Fruit fly (Drosophila melanogaster) whole organism, embryonic: ENCODE results near the gene Gr93a.

Experiments used
- Bdp1 ChIP-seq: fragments of 200-800 bp; sonication (Bioruptor generic); optimal IDR thresholded peaks from 3 replicates; lab custom pipeline; 2016; ENCODE audit warnings: missing biosample characterization, missing genetic modification characterization
- CG10267 ChIP-seq: fragments of 200-800 bp; sonication (Bioruptor generic); optimal IDR thresholded peaks from 2 replicates; lab custom pipeline; 2018; ENCODE audit warnings: missing biosample characterization, mild to moderate bottlenecking, missing genetic modification characterization, moderate library complexity
- CG10321 ChIP-seq: fragments of 200-800 bp; sonication (Bioruptor generic); IDR thresholded peaks from 2 replicates; pipeline ENCODE4 v1.3.6; 2022; ENCODE audit warnings: missing biosample characterization, missing genetic modification characterization
- CG10979 ChIP-seq: fragments of 200-800 bp; sonication (Bioruptor generic); optimal IDR thresholded peaks from 2 replicates; lab custom pipeline; 2018; ENCODE audit warnings: missing biosample characterization, mild to moderate bottlenecking, missing genetic modification characterization, moderate library complexity
- CG11504 ChIP-seq: fragments of 200-800 bp; sonication (Bioruptor generic); optimal IDR thresholded peaks from 3 replicates; lab custom pipeline; 2019; ENCODE audit warnings: missing biosample characterization, mild to moderate bottlenecking, missing genetic modification characterization, moderate library complexity
- CG13894 ChIP-seq: fragments of 200-800 bp; sonication (Bioruptor generic); optimal IDR thresholded peaks from 3 replicates; lab custom pipeline; 2018; ENCODE audit warnings: missing biosample characterization, mild to moderate bottlenecking, missing genetic modification characterization, moderate library complexity
- CG14710 ChIP-seq: fragments of 200-800 bp; sonication (Bioruptor generic); optimal IDR thresholded peaks from 3 replicates; lab custom pipeline; 2019; ENCODE audit warnings: missing biosample characterization, mild to moderate bottlenecking, missing genetic modification characterization, moderate library complexity
- CG15269 ChIP-seq: fragments of 200-800 bp; sonication (Bioruptor generic); optimal IDR thresholded peaks from 2 replicates; lab custom pipeline; 2018; ENCODE audit warnings: missing biosample characterization, mild to moderate bottlenecking, missing genetic modification characterization, moderate library complexity
- CG1647 ChIP-seq: fragments of 200-800 bp; sonication (Bioruptor generic); optimal IDR thresholded peaks from 3 replicates; lab custom pipeline; 2016; ENCODE audit warnings: missing biosample characterization, missing genetic modification characterization
- CG16779 ChIP-seq: fragments of 200-800 bp; sonication (Bioruptor generic); IDR thresholded peaks from 2 replicates; pipeline ENCODE4 v1.3.6; 2022; ENCODE audit warnings: missing biosample characterization, missing genetic modification characterization
- CG16863 ChIP-seq: fragments of 200-800 bp; sonication (Bioruptor generic); optimal IDR thresholded peaks from 3 replicates; lab custom pipeline; 2016; ENCODE audit warnings: missing biosample characterization, missing genetic modification characterization
- CG17912 ChIP-seq: fragments of 200-800 bp; sonication (Bioruptor generic); optimal IDR thresholded peaks from 2 replicates; lab custom pipeline; 2018; ENCODE audit warnings: missing biosample characterization, mild to moderate bottlenecking, missing genetic modification characterization
- CG18764 ChIP-seq: fragments of 200-800 bp; sonication (Bioruptor generic); optimal IDR thresholded peaks from 3 replicates; lab custom pipeline; 2016; ENCODE audit warnings: missing biosample characterization, missing genetic modification characterization
- CG2712 ChIP-seq: fragments of 200-800 bp; optimal IDR thresholded peaks from 3 replicates; lab custom pipeline; 2019; ENCODE audit warnings: missing biosample characterization, mild to moderate bottlenecking, missing genetic modification characterization, moderate library complexity
- CG3163 ChIP-seq: fragments of 200-800 bp; sonication (Bioruptor generic); optimal IDR thresholded peaks from 3 replicates; lab custom pipeline; 2016; ENCODE audit warnings: missing biosample characterization, missing genetic modification characterization
- CG42726 ChIP-seq: fragments of 200-800 bp; sonication (Bioruptor generic); IDR thresholded peaks from 2 replicates; pipeline ENCODE4 v1.3.6; 2022; ENCODE audit warnings: missing biosample characterization, missing genetic modification characterization; ENCODE audit not compliant: partially characterized antibody
- CG4282 ChIP-seq: fragments of 200-800 bp; sonication (Bioruptor generic); optimal IDR thresholded peaks from 2 replicates; lab custom pipeline; 2016; ENCODE audit warnings: missing biosample characterization, missing genetic modification characterization
- CG4730 ChIP-seq: fragments of 200-800 bp; sonication (Bioruptor generic); IDR thresholded peaks from 2 replicates; pipeline ENCODE4 v1.3.6; 2022; ENCODE audit warnings: missing biosample characterization, missing genetic modification characterization
- CG7556 ChIP-seq: fragments of 200-800 bp; sonication (Bioruptor generic); optimal IDR thresholded peaks from 2 replicates; lab custom pipeline; 2017; ENCODE audit warnings: missing biosample characterization, mild to moderate bottlenecking, missing genetic modification characterization
- CG8089 ChIP-seq: fragments of 200-800 bp; sonication (Bioruptor generic); optimal IDR thresholded peaks from 3 replicates; lab custom pipeline; 2016; ENCODE audit warnings: missing biosample characterization, missing genetic modification characterization
- CG8924 ChIP-seq: fragments of 200-800 bp; optimal IDR thresholded peaks from 3 replicates; lab custom pipeline; 2019; ENCODE audit warnings: missing biosample characterization, mild to moderate bottlenecking, missing genetic modification characterization, moderate library complexity
- CG9727 ChIP-seq: fragments of 200-800 bp; sonication (Bioruptor generic); optimal IDR thresholded peaks from 3 replicates; lab custom pipeline; 2017; ENCODE audit warnings: missing biosample characterization, mild to moderate bottlenecking, missing genetic modification characterization
- Dp ChIP-seq: fragments of 200-800 bp; sonication (Bioruptor generic); optimal IDR thresholded peaks from 2 replicates; lab custom pipeline; 2018; ENCODE audit warnings: missing biosample characterization, mild to moderate bottlenecking, missing genetic modification characterization, moderate library complexity
- E2f1 ChIP-seq: fragments of 200-800 bp; sonication (Bioruptor generic); IDR thresholded peaks from 2 replicates; pipeline ENCODE4 v1.3.6; 2022; ENCODE audit warnings: missing biosample characterization, missing genetic modification characterization
- HLH3B ChIP-seq: fragments of 200-800 bp; sonication (Bioruptor generic); IDR thresholded peaks from 2 replicates; pipeline ENCODE4 v1.3.6; 2022; ENCODE audit warnings: missing biosample characterization, missing genetic modification characterization
- Lim3 ChIP-seq: fragments of 200-800 bp; sonication (Bioruptor generic); IDR thresholded peaks from 2 replicates; pipeline ENCODE4 v1.3.6; 2022; ENCODE audit warnings: missing biosample characterization, missing genetic modification characterization
- Med ChIP-seq: fragments of 200-800 bp; sonication (Bioruptor generic); peaks from one replicate; lab custom pipeline; 2016; ENCODE audit warnings: missing biosample characterization, missing genetic modification characterization, mild to moderate bottlenecking, inconsistent platforms, moderate library complexity
- Mrtf ChIP-seq: fragments of 200-800 bp; sonication (Bioruptor generic); IDR thresholded peaks from 3 replicates; pipeline ENCODE4 v1.3.6; 2022; ENCODE audit warnings: missing biosample characterization, missing genetic modification characterization
- NFAT ChIP-seq: fragments of 200-800 bp; sonication (Bioruptor generic); IDR thresholded peaks from 2 replicates; pipeline ENCODE4 v1.3.6; 2022; ENCODE audit warnings: missing biosample characterization, missing genetic modification characterization
- Sox102F ChIP-seq: fragments of 200-800 bp; sonication (Bioruptor generic); optimal IDR thresholded peaks from 2 replicates; lab custom pipeline; 2018; ENCODE audit warnings: missing biosample characterization, mild to moderate bottlenecking, missing genetic modification characterization, moderate library complexity
- Spps ChIP-seq: fragments of 200-800 bp; sonication (Bioruptor generic); optimal IDR thresholded peaks from 2 replicates; lab custom pipeline; 2018; ENCODE audit warnings: missing biosample characterization, mild to moderate bottlenecking, missing genetic modification characterization
- Sry-β ChIP-seq: fragments of 200-800 bp; sonication (Bioruptor generic); optimal IDR thresholded peaks from 2 replicates; lab custom pipeline; 2018; ENCODE audit warnings: missing biosample characterization, mild to moderate bottlenecking, missing genetic modification characterization, moderate library complexity
- Xbp1 ChIP-seq: fragments of 200-800 bp; sonication (Bioruptor generic); optimal IDR thresholded peaks from 3 replicates; lab custom pipeline; 2016; ENCODE audit warnings: missing biosample characterization, mild to moderate bottlenecking, missing genetic modification characterization
- cato ChIP-seq: fragments of 200-800 bp; sonication (Bioruptor generic); optimal IDR thresholded peaks from 2 replicates; lab custom pipeline; 2016; ENCODE audit warnings: missing biosample characterization, missing genetic modification characterization, borderline replicate concordance
- dmrt11E ChIP-seq: fragments of 200-800 bp; sonication (Bioruptor generic); optimal IDR thresholded peaks from 3 replicates; lab custom pipeline; 2018; ENCODE audit warnings: missing biosample characterization, mild to moderate bottlenecking, missing genetic modification characterization, moderate library complexity
- gsb-n ChIP-seq: fragments of 200-800 bp; sonication (Bioruptor generic); optimal IDR thresholded peaks from 3 replicates; lab custom pipeline; 2018; ENCODE audit warnings: missing biosample characterization, mild to moderate bottlenecking, missing genetic modification characterization
- ham ChIP-seq: fragments of 200-800 bp; sonication (Bioruptor generic); IDR thresholded peaks from 2 replicates; pipeline ENCODE4 v1.3.6; 2022; ENCODE audit warnings: missing biosample characterization, missing genetic modification characterization
- hb ChIP-seq: fragments of 200-800 bp; sonication (Bioruptor generic); IDR thresholded peaks from 3 replicates; pipeline ENCODE4 v1.3.6; 2022; ENCODE audit warnings: missing biosample characterization, missing genetic modification characterization; ENCODE audit not compliant: partially characterized antibody
- her ChIP-seq: fragments of 200-800 bp; sonication (Bioruptor generic); optimal IDR thresholded peaks from 2 replicates; lab custom pipeline; 2016; ENCODE audit warnings: missing biosample characterization, missing genetic modification characterization
- lola ChIP-seq, 3 experiments: fragments of >200 bp in 2 of 3; fragments of 200-800 bp in 1 of 3; sonication (Bioruptor generic) in 1 of 3; optimal IDR thresholded peaks; 2 replicates each; lab custom pipeline; 2017 to 2019; ENCODE audit warnings: missing biosample characterization in 3 of 3, missing genetic modification characterization in 3 of 3, mild to moderate bottlenecking in 1 of 3, moderate library complexity in 1 of 3
- lov ChIP-seq, 2 experiments: fragments of 200-800 bp in 1 of 2; fragments of >200 bp in 1 of 2; sonication (Bioruptor generic) in 1 of 2; IDR thresholded peaks in 1 of 2; optimal IDR thresholded peaks in 1 of 2; 2 replicates in 1 of 2; 3 replicates in 1 of 2; pipeline versions ENCODE4 v1.3.6 to Lab custom; 2017 to 2022; ENCODE audit warnings: missing biosample characterization in 1 of 2, missing genetic modification characterization in 1 of 2
- nau ChIP-seq: fragments of 200-800 bp; sonication (Bioruptor generic); optimal IDR thresholded peaks from 3 replicates; lab custom pipeline; 2017; ENCODE audit warnings: missing biosample characterization, mild to moderate bottlenecking, missing genetic modification characterization, missing genetic modification reagents
- nerfin-1 ChIP-seq: fragments of 200-800 bp; sonication (Bioruptor generic); optimal IDR thresholded peaks from 3 replicates; lab custom pipeline; 2019; ENCODE audit warnings: missing biosample characterization, mild to moderate bottlenecking, missing genetic modification characterization, moderate library complexity
- phol ChIP-seq: fragments of 200-800 bp; sonication (Bioruptor generic); optimal IDR thresholded peaks from 3 replicates; lab custom pipeline; 2018; ENCODE audit warnings: missing biosample characterization, mild to moderate bottlenecking, missing genetic modification characterization, moderate library complexity
- sqz ChIP-seq: fragments of 200-800 bp; sonication (Bioruptor generic); optimal IDR thresholded peaks from 3 replicates; lab custom pipeline; 2018; ENCODE audit warnings: missing biosample characterization, mild to moderate bottlenecking, missing genetic modification characterization
- zen ChIP-seq: fragments of 200-800 bp; sonication (Bioruptor generic); optimal IDR thresholded peaks from 3 replicates; lab custom pipeline; 2018; ENCODE audit warnings: missing biosample characterization, mild to moderate bottlenecking, missing genetic modification characterization, moderate library complexity

The Gr93a gene

DNA sequence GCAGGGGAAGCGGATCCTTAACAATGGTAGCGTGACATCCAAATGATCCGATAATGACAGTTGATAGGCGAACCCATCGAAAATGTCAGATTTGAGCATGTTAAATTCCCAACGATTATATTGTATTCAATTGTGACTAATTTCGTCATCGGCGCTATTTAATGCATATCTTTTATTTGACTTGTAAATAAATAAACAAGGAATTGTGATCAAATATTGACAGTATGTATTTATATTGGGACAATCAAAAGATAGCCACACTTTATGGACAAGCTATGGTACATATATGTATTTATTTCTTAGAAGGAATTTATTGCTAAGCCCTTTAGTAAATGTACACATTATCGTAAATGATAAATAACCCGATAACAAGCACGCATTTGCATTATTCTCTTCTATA lies 7.2 kb upstream of the Gr93a start (continued):
- TF ChIP-seq Xbp1 (no peak), Mrtf (GFP tag; lab: Robert Waterston, UW) (no peak), CG11504 (tag; lab: Kevin White, UChicago) (peak; percentile 18), Dp (no peak), CG10267 (peak; percentile 50), NFAT (no peak), Med (GFP tag; lab: Kevin White, UChicago) (no peak), CG17912 (GFP tag; lab: Kevin White, UChicago) (no peak), nau (GFP tag; lab: Kevin White, UChicago) (no peak), lola (GFP tag; optimal IDR thresholded peaks at IDR 0.05; lab: Kevin White, UChicago) (peak in 1 of 3 experiments; percentile 41), nerfin-1 (tag; lab: Kevin White, UChicago) (peak; percentile 7), CG8089 (GFP tag; lab: Kevin White, UChicago) (no peak), zen (tag; lab: Kevin White, UChicago) (no peak), CG10979 (tag; lab: Kevin White, UChicago) (peak; percentile 55), CG14710 (peak; percentile 79), Spps (tag; lab: Kevin White, UChicago) (peak; percentile 47)

DNA sequence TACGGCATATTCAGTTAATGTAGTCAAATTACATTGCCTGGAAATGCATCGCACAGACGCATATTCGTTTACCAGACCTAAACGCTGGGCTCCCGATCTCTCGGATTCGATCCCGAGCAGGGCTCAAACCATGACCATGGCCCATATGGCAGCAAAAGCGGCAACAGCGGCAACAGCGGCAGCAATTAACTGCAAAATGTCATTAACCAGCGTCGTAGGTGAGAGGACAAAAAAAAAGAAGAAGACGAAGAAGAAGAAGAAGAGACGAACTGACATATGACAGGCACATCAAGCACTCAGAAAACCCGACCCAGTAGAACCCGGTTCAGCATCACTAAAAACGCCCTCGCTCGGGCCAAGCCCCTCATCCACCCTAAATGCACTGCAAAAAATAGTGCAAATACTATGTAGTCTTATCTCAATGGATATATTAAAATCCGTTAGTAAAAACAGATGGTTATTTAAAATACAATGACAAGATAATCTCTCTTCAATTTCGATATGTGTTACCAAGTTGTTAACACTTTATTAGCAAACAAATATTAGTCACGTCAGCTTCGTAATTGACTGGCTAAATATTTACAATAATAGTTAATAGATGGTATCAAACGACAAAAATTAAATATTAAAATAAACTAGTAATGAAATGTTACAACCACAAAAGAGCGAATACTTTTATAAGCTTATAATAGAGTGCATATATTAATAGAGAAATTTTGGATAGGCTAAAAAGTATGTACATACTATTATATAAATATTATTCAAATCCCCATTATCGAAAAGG lies 6.3 kb upstream of the Gr93a start:
- TF ChIP-seq CG15269 (tag; lab: Kevin White, UChicago), result no peak
- no peak for TF ChIP-seq CG16779
- TF ChIP-seq CG42726, result no peak
- peak; percentile 59 for TF ChIP-seq dmrt11E (tag; lab: Kevin White, UChicago)
- TF ChIP-seq E2f1 (GFP tag; lab: Robert Waterston, UW), result no peak
- TF ChIP-seq CG13894 (tag; lab: Kevin White, UChicago), result no peak
- no peak for TF ChIP-seq her (GFP tag; lab: Kevin White, UChicago)
- no peak for TF ChIP-seq CG1647 (GFP tag; lab: Kevin White, UChicago)
- TF ChIP-seq CG7556 (GFP tag; lab: Kevin White, UChicago), result no peak
- TF ChIP-seq gsb-n, result no peak
- TF ChIP-seq Sry-β (GFP tag; lab: Kevin White, UChicago), result no peak
- TF ChIP-seq CG2712 (tag; lab: Kevin White, UChicago), result peak; percentile 6
- no peak for TF ChIP-seq CG10321 (GFP tag; lab: Robert Waterston, UW)
- no peak for TF ChIP-seq CG8924
- no peak for TF ChIP-seq CG8089 (GFP tag; lab: Kevin White, UChicago)
- no peak for TF ChIP-seq CG16863 (GFP tag; lab: Kevin White, UChicago)
- no peak for TF ChIP-seq hb (GFP tag; lab: Robert Waterston, UW)
- no peak for TF ChIP-seq Bdp1 (GFP tag; lab: Kevin White, UChicago)
- TF ChIP-seq sqz, result no peak
- TF ChIP-seq Sox102F (GFP tag; lab: Kevin White, UChicago), result no peak
- TF ChIP-seq lola (GFP tag; optimal IDR thresholded peaks at IDR 0.05; lab: Kevin White, UChicago), result peak in 1 of 3 experiments; percentile 56
- no peak for TF ChIP-seq HLH3B (GFP tag; lab: Robert Waterston, UW)
- TF ChIP-seq CG4730, result no peak
- TF ChIP-seq CG10979 (tag; lab: Kevin White, UChicago), result peak; percentile 22
- TF ChIP-seq zen (tag; lab: Kevin White, UChicago), result peak; percentile 75
- TF ChIP-seq CG18764 (GFP tag; lab: Kevin White, UChicago), result no peak
- no peak for TF ChIP-seq ham (GFP tag; lab: Robert Waterston, UW)
- TF ChIP-seq CG9727 (GFP tag; lab: Kevin White, UChicago), result peak; percentile 34
- TF ChIP-seq CG3163 (GFP tag; lab: Kevin White, UChicago), result no peak
- no peak for TF ChIP-seq CG4282
- TF ChIP-seq phol (tag; lab: Kevin White, UChicago), result peak; percentile 6
- no peak for TF ChIP-seq Lim3 (GFP tag; lab: Robert Waterston, UW)
- TF ChIP-seq cato, result no peak
- TF ChIP-seq lov (optimal IDR thresholded peaks at IDR 0.05; lab: Kevin White, UChicago), result no peak
- TF ChIP-seq lov (GFP tag; IDR thresholded peaks at IDR 0.05; lab: Robert Waterston, UW), result 0 out of 3 replicates have a peak, but pooled peaks have one; percentile 44
